Worm (Caenorhabditis elegans) whole organism, young adult: ENCODE results near the gene Y75B8A.37.

ENCODE experiments used
- B0035.1 ChIP-seq: sonication (generic microtip); optimal IDR thresholded peaks from 2 replicates; lab custom pipeline; 2016; ENCODE audit warnings: missing genetic modification characterization, mild to moderate bottlenecking, missing compliant biosample characterization, missing genotype, missing genetic modification reagents
- B0261.1 ChIP-seq: sonication (generic microtip); optimal IDR thresholded peaks from 2 replicates; lab custom pipeline; 2016; ENCODE audit warnings: mild to moderate bottlenecking, missing genetic modification characterization, moderate library complexity, missing compliant biosample characterization
- Y95B8A.8 ChIP-seq: fragments of 200-800 bp; sonication (Bioruptor generic); IDR thresholded peaks from 2 replicates; pipeline ENCODE4 v1.3.6; 2022; ENCODE audit warnings: missing genetic modification reagents, missing genetic modification characterization, missing compliant biosample characterization
- attf-3 ChIP-seq: fragments of 200-800 bp; sonication (Bioruptor generic); conservative IDR thresholded peaks from 2 replicates; pipeline ENCODE4 v1.3.6; 2022; ENCODE audit warnings: missing genetic modification reagents, missing genetic modification characterization, missing compliant biosample characterization
- attf-5 ChIP-seq: fragments of 200-800 bp; sonication (Bioruptor generic); optimal IDR thresholded peaks from 2 replicates; lab custom pipeline; 2018; ENCODE audit warnings: mild to moderate bottlenecking, missing genetic modification characterization, missing compliant biosample characterization
- cebp-1 ChIP-seq, 2 experiments: fragments of 200-800 bp in 1 of 2; sonication (Bioruptor generic) in 1 of 2; sonication (generic microtip) in 1 of 2; IDR thresholded peaks in 1 of 2; optimal IDR thresholded peaks in 1 of 2; 2 replicates each; pipeline versions ENCODE4 v1.3.6 to Lab custom; 2017 to 2022; ENCODE audit warnings: missing compliant biosample characterization in 2 of 2, missing genetic modification characterization in 2 of 2, mild to moderate bottlenecking in 1 of 2, missing genetic modification reagents in 1 of 2, moderate library complexity in 1 of 2
- dpff-1 ChIP-seq: sonication (generic microtip); optimal IDR thresholded peaks from 2 replicates; lab custom pipeline; 2017; ENCODE audit warnings: mild to moderate bottlenecking, missing genetic modification characterization, missing compliant biosample characterization
- him-1 ChIP-seq: sonication (generic microtip); optimal IDR thresholded peaks from 2 replicates; lab custom pipeline; 2016; ENCODE audit warnings: missing genotype, missing genetic modification reagents, missing genetic modification characterization, missing compliant biosample characterization
- hlh-26 ChIP-seq: fragments of 200-800 bp; sonication (Bioruptor generic); conservative IDR thresholded peaks from 2 replicates; pipeline ENCODE4 v1.3.6; 2022; ENCODE audit warnings: missing genetic modification reagents, missing genetic modification characterization, missing compliant biosample characterization
- lin-26 ChIP-seq: fragments of 200-800 bp; sonication (Bioruptor generic); IDR thresholded peaks from 2 replicates; pipeline ENCODE4 v1.3.6; 2022; ENCODE audit warnings: missing genetic modification reagents, missing genetic modification characterization, missing compliant biosample characterization
- lsl-1 ChIP-seq: fragments of 200-800 bp; sonication (Bioruptor generic); optimal IDR thresholded peaks from 2 replicates; lab custom pipeline; 2018; ENCODE audit warnings: mild to moderate bottlenecking, missing genetic modification characterization, moderate library complexity, missing compliant biosample characterization
- pha-4 ChIP-seq: fragments of 150-350 bp; sonication (generic microtip); optimal IDR thresholded peaks from 2 replicates; lab custom pipeline; 2014; ENCODE audit warnings: missing biosample characterization, missing genetic modification reagents, missing genetic modification characterization
- snpc-4 ChIP-seq, 5 experiments: fragments of 150-350 bp in 1 of 5; sonication (generic microtip) in 4 of 5; optimal IDR thresholded peaks; 2 replicates each; lab custom pipeline; 2014 to 2018; ENCODE audit warnings: missing genetic modification characterization in 5 of 5, missing biosample characterization in 3 of 5, antibody characterized with exemption in 2 of 5, mild to moderate bottlenecking in 2 of 5, missing compliant biosample characterization in 2 of 5, missing genotype in 2 of 5, moderate library complexity in 2 of 5, missing genetic modification reagents in 1 of 5
- ztf-28 ChIP-seq: fragments of 200-800 bp; sonication (Bioruptor generic); IDR thresholded peaks from 2 replicates; pipeline ENCODE4 v1.3.6; 2022; ENCODE audit warnings: missing genetic modification reagents, missing genetic modification characterization, missing compliant biosample characterization

ce11 chrIII:12312886-12313285 lies 2.4 kb upstream of the Y75B8A.37 start, which contains the start of gene Y75B8A.39:
- TF ChIP-seq attf-5 (GFP tag; lab: Kevin White, UChicago), result no peak
- TF ChIP-seq pha-4 (tag; lab: Kevin White, UChicago), result no peak
- TF ChIP-seq snpc-4 (GFP tag; optimal IDR thresholded peaks at IDR 0.05; lab: Kevin White, UChicago), result no peak
- no peak for TF ChIP-seq snpc-4 (tag; optimal IDR thresholded peaks at IDR 0.05; lab: Kevin White, UChicago)
- TF ChIP-seq B0261.1, result no peak
- TF ChIP-seq lin-26 (GFP tag; lab: Robert Waterston, UW), result no peak
- TF ChIP-seq cebp-1 (GFP tag; IDR thresholded peaks at IDR 0.05; lab: Robert Waterston, UW), result no peak
- TF ChIP-seq cebp-1 (tag; optimal IDR thresholded peaks at IDR 0.05; lab: Kevin White, UChicago), result peak; percentile 81
- TF ChIP-seq Y95B8A.8 (GFP tag; lab: Robert Waterston, UW), result no peak
- no peak for TF ChIP-seq B0035.1 (tag; lab: Kevin White, UChicago)
- TF ChIP-seq lsl-1 (GFP tag; lab: Kevin White, UChicago), result no peak
- no peak for TF ChIP-seq dpff-1
- no peak for TF ChIP-seq attf-3 (GFP tag; lab: Robert Waterston, UW)
- no peak for TF ChIP-seq hlh-26 (GFP tag; lab: Robert Waterston, UW)
- no peak for TF ChIP-seq ztf-28 (GFP tag; lab: Robert Waterston, UW)
- no peak for TF ChIP-seq him-1 (tag; lab: Kevin White, UChicago)
